Worm (Caenorhabditis elegans): Measurements from ENCODE around the gene dpf-6.

The dpf-6 gene

DNA sequence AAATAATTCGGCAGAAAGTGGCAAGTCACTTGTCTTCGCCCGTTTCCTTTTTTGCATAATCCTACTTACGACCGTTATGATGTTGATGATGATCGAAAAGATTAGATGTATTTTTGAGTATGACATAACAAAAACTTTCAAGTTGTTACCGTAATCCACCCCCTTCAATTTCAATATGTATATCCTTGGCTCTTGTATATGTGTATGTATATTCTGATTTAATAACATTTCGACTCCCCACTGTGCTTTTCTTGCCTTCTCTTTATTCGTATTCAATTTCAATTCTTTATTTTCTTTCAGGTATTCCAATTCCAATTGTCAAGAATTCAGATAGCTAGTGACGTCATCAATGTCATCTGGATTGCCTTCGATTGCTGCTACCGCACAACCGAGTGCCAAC, 28.9 kb downstream of the dpf-6 start, which contains the start of gene pros-1:
pros-1 (plus strand) TSS at position 301 of the 400 bp plus-strand sequence.
- TF ChIP-seq F26F4.8 (GFP tag; conservative IDR thresholded peaks at IDR 0.05) (no peak), lin-1 (GFP tag; IDR thresholded peaks at IDR 0.05) (no peak), dmd-6 (GFP tag; IDR thresholded peaks at IDR 0.05) (no peak), nhr-10 (tag; optimal IDR thresholded peaks at IDR 0.05) (no peak), zfp-3 (GFP tag; conservative IDR thresholded peaks at IDR 0.05) (no peak), ZK546.5 (tag; optimal IDR thresholded peaks at IDR 0.05) (no peak), madf-9 (GFP tag; conservative IDR thresholded peaks at IDR 0.05) (no peak)

DNA sequence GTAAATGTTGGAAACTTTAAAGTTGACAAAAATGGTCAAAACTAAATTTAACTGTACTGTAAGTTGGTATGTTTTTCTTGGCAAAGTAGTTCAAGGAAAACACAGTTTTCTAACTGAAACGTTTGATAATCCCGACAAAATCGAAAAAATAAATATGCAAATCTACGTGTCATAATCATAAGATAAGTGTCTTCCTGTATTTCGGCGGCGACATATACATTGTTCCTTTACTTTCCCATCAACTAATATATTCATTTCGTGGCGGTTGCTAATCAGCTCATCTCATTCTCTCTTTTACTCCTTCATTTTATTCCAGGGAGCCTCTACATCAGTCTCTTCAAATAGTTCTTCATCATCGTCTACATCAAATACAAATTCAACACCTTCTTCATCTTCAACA, 29.8 kb downstream of the dpf-6 start:
- TF ChIP-seq dpl-1 (GFP tag; optimal IDR thresholded peaks at IDR 0.05) (no peak), aha-1 (tag) (peak; percentile 93)

DNA sequence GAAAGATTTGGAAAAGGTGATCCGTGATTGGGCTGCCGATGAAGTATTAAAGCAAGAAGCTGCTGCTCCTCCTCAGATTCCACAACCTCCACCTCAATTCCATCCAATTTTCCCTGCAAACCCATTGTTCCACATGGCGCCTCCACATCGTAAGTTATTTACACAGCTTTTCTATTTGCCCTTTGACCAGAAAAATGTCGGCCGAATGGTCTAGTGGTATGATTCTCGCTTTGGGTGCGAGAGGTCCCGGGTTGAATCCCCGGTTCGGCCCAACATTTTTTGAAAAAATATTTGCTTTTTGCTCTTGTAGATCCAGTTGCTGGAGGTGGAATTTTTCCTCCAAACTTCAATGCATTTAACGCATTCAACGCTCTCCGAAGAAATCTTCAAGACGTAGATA, 31.2 kb downstream of the dpf-6 start:
- TF ChIP-seq lim-7 (GFP tag; IDR thresholded peaks at IDR 0.05), result peak; percentile 50; the same call in 1 of the 2 replicates
- TF ChIP-seq egl-43 (GFP tag; IDR thresholded peaks at IDR 0.05), result peak; percentile 48; the same call in 1 of the 2 replicates
- TF ChIP-seq aly-2 (tag; optimal IDR thresholded peaks at IDR 0.05), result no peak
- TF ChIP-seq dmd-8 (GFP tag; IDR thresholded peaks at IDR 0.05), result 0 out of 2 replicates have a peak, but pooled peaks have one; percentile 57
- no peak for TF ChIP-seq lsy-2 (tag; optimal IDR thresholded peaks at IDR 0.05)
- TF ChIP-seq nhr-25 (tag; optimal IDR thresholded peaks at IDR 0.05; ENCODE audit: borderline replicate concordance, insufficient read depth), result no peak
- TF ChIP-seq vab-7 (GFP tag; IDR thresholded peaks at IDR 0.05), result peak; percentile 38; the same call in 1 of the 2 replicates
- TF ChIP-seq F26F4.8 (GFP tag; conservative IDR thresholded peaks at IDR 0.05), result peak; percentile 71; the same call in 1 of the 2 replicates
- TF ChIP-seq ctbp-1 (GFP tag; IDR thresholded peaks at IDR 0.05), result no peak
- 0 out of 2 replicates have a peak, but pooled peaks have one; percentile 41 for TF ChIP-seq Y105C5A.15 (GFP tag; IDR thresholded peaks at IDR 0.05)
- no peak for TF ChIP-seq nhr-48 (tag; optimal IDR thresholded peaks at IDR 0.05)
- peak; percentile 14 for TF ChIP-seq duxl-1 (tag; optimal IDR thresholded peaks at IDR 0.05; ENCODE audit: poor library complexity)
- TF ChIP-seq nhr-237 (tag; optimal IDR thresholded peaks at IDR 0.05), result no peak
- 0 out of 2 replicates have a peak, but pooled peaks have one; percentile 23 for TF ChIP-seq arid-1 (GFP tag; conservative IDR thresholded peaks at IDR 0.05)
- 0 out of 2 replicates have a peak, but pooled peaks have one; percentile 53 for TF ChIP-seq D1046.2 (GFP tag; IDR thresholded peaks at IDR 0.05)
- no peak for TF ChIP-seq ceh-82 (tag; optimal IDR thresholded peaks at IDR 0.05)
- peak; percentile 55 for TF ChIP-seq mes-2 (tag; optimal IDR thresholded peaks at IDR 0.05; ENCODE audit: poor library complexity, severe bottlenecking)
- TF ChIP-seq Y48G9A.11 (GFP tag; IDR thresholded peaks at IDR 0.05), result 0 out of 2 replicates have a peak, but pooled peaks have one; percentile 28
- TF ChIP-seq lin-39 (tag; optimal IDR thresholded peaks at IDR 0.05), result no peak
- 0 out of 4 replicates have a peak, but pooled peaks have one; percentile 10 to 15 for TF ChIP-seq madf-5 (GFP tag; IDR thresholded peaks at IDR 0.05)
- no peak for TF ChIP-seq fkh-10 (GFP tag; optimal IDR thresholded peaks at IDR 0.05)
- peak in 1 of 2 experiments; percentile 95 for TF ChIP-seq unc-62 (GFP tag; optimal IDR thresholded peaks at IDR 0.05 in 1 of 2)
- TF ChIP-seq unc-62 (tag; optimal IDR thresholded peaks at IDR 0.05), result no peak
- TF ChIP-seq snpc-4 (tag; optimal IDR thresholded peaks at IDR 0.05), result peak; percentile 39

DNA sequence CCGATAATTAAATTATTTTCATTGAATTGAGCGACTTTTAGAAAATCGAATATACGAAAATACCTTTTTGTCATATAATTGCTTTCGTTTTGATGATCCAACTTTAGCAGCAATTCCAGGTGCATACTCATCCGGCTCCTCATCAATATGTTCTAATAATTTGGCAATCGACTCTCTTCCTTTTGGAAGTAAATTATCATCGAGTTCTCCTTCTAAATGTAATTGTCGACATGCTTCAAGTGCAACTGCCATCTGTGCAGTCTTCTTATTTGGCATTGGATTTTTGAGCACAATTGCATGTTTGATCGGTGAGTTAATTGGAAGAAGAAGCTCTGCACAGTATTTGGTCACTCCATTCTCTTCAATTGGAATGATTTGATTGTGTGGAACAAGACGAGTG, 39.1 kb downstream of the dpf-6 start:
- TF ChIP-seq pqm-1 (tag; optimal IDR thresholded peaks at IDR 0.05) (no peak), unc-62 (GFP tag; optimal IDR thresholded peaks at IDR 0.05 in 1 of 2) (peak in 1 of 2 experiments; percentile 97), unc-62 (tag; optimal IDR thresholded peaks at IDR 0.05) (no peak)

DNA sequence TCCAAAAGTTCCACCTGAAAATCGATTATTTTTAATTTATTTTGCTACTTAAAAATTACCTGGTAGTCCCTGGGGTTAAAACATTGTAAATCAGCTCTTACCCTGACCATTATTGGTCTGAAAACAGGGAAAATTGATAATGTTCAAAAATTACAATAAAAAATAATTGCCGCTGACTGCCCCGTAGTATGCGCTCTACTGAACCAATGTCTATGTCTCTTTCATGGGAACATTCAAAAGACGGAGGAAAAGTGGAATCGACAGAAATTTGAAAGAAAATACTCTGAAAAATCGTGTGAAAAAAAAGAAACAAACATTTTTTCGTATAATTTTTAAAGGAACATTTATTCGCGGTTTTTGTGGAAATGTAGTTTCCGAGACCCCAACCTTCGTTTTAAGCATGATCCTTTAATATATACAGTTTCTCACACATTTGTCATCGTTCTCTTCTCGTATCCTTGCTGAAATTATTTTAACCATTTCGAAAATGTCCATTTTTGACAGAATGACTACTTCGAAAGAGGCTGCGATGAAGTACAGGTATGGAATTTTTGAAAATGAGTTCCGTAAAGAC, 42.2 kb downstream of the dpf-6 start, which contains the start of the genes dcr-1 and apc-2:
dcr-1 (minus strand) TSS at position 117 of the 574 bp plus-strand sequence.
apc-2 (plus strand) TSS at position 465 of the 574 bp plus-strand sequence.
- TF ChIP-seq nhr-28 (tag; optimal IDR thresholded peaks at IDR 0.05) (peak; percentile 10), Y48G9A.11 (GFP tag; IDR thresholded peaks at IDR 0.05) (no peak), dpl-1 (GFP tag; optimal IDR thresholded peaks at IDR 0.05) (peak; percentile 37), lim-7 (GFP tag; IDR thresholded peaks at IDR 0.05) (no peak), zip-2 (tag; optimal IDR thresholded peaks at IDR 0.05) (no peak), tra-1 (GFP tag; IDR thresholded peaks at IDR 0.05) (no peak)
